Worm (Caenorhabditis elegans): ENCODE data around the gene clec-39.

- TF ChIP-seq ama-1 (optimal IDR thresholded peaks at IDR 0.05) = no peak
- TF ChIP-seq tbx-37 (GFP tag; conservative IDR thresholded peaks at IDR 0.05) = no peak
Observed at ce11 chrV:16781974-16782373, 42.9 kb downstream of the clec-39 start.
